Worm (Caenorhabditis elegans) whole organism, dauer: ENCODE data around the gene rsa-2.
"Not testable (repeated sequence)": the region's sequence is repeated elsewhere in the genome, so short reads cannot be mapped to it uniquely, and the experiment has no call there.

Experiments used
- unc-62 ChIP-seq: sonication (generic microtip); optimal IDR thresholded peaks from 2 replicates; lab custom pipeline; 2017; ENCODE audit warnings: missing biosample characterization, missing genetic modification reagents, missing genetic modification characterization

The rsa-2 gene

ce11 chrIII:11063259-11063658 lies at the start of gene rsa-2:
Gene rsa-2 (plus strand): TSS chrIII:11063479.
- no peak for TF ChIP-seq unc-62 (GFP tag; lab: Kevin White, UChicago)

- TF ChIP-seq unc-62 (GFP tag; lab: Kevin White, UChicago), result no peak
Observed at ce11 chrIII:11022278-11022677, 41.0 kb upstream of the rsa-2 start.

- no peak for TF ChIP-seq unc-62 (GFP tag; lab: Kevin White, UChicago)
Observed at ce11 chrIII:11025138-11025537, 38.1 kb upstream of the rsa-2 start.

ce11 chrIII:11026516-11027048 lies 36.7 kb upstream of the rsa-2 start, which contains the start of gene Y48A6B.7:
Gene Y48A6B.7 (minus strand): TSS chrIII:11026566.
- no peak for TF ChIP-seq unc-62 (GFP tag; lab: Kevin White, UChicago)

ce11 chrIII:11029337-11029736 lies 33.9 kb upstream of the rsa-2 start, which contains the start of gene Y48A6B.8:
Gene Y48A6B.8 (minus strand): TSS chrIII:11029437.
- TF ChIP-seq unc-62 (GFP tag; lab: Kevin White, UChicago), result not testable (repeated sequence)

- TF ChIP-seq unc-62 (GFP tag; lab: Kevin White, UChicago), result no peak
Observed at ce11 chrIII:11031309-11031708, 32.0 kb upstream of the rsa-2 start, which contains the start of gene Y48A6B.14. Gene Y48A6B.14 (plus strand): TSS chrIII:11031609.

ce11 chrIII:11032872-11033271 lies 30.4 kb upstream of the rsa-2 start, which contains the start of gene Y48A6B.9:
Gene Y48A6B.9 (plus strand): TSS chrIII:11033172.
- no peak for TF ChIP-seq unc-62 (GFP tag; lab: Kevin White, UChicago)

- TF ChIP-seq unc-62 (GFP tag; lab: Kevin White, UChicago), result no peak
Observed at ce11 chrIII:11036132-11036531, 27.1 kb upstream of the rsa-2 start.

ce11 chrIII:11036640-11037039 lies 26.6 kb upstream of the rsa-2 start, which contains the start of gene spat-2:
Gene spat-2 (plus strand): TSS chrIII:11036940.
- no peak for TF ChIP-seq unc-62 (GFP tag; lab: Kevin White, UChicago)

ce11 chrIII:11039250-11039649 lies 24.0 kb upstream of the rsa-2 start:
- no peak for TF ChIP-seq unc-62 (GFP tag; lab: Kevin White, UChicago)

- TF ChIP-seq unc-62 (GFP tag; lab: Kevin White, UChicago), result no peak
Observed at ce11 chrIII:11040606-11041005, 22.7 kb upstream of the rsa-2 start.

- TF ChIP-seq unc-62 (GFP tag; lab: Kevin White, UChicago), result no peak
Observed at ce11 chrIII:11045196-11045595, 18.1 kb upstream of the rsa-2 start.

- no peak for TF ChIP-seq unc-62 (GFP tag; lab: Kevin White, UChicago)
Observed at ce11 chrIII:11046549-11046948, 16.7 kb upstream of the rsa-2 start.

- no peak for TF ChIP-seq unc-62 (GFP tag; lab: Kevin White, UChicago)
Observed at ce11 chrIII:11050658-11051118, 12.6 kb upstream of the rsa-2 start.

- no peak for TF ChIP-seq unc-62 (GFP tag; lab: Kevin White, UChicago)
Observed at ce11 chrIII:11053603-11054002, 9.7 kb upstream of the rsa-2 start.

ce11 chrIII:11054032-11054431 lies 9.2 kb upstream of the rsa-2 start:
- TF ChIP-seq unc-62 (GFP tag; lab: Kevin White, UChicago), result no peak
